Worm (Caenorhabditis elegans) whole organism, mixed stage, embryonic: ENCODE results near the gene clec-135.

Source experiments
- M03D4.4 ChIP-seq: sonication (generic microtip); optimal IDR thresholded peaks from 2 replicates; lab custom pipeline; 2017; ENCODE audit warnings: mild to moderate bottlenecking, missing genetic modification characterization, missing compliant biosample characterization
- bed-3 ChIP-seq: fragments of 200-800 bp; sonication (Bioruptor generic); optimal IDR thresholded peaks from 3 replicates; lab custom pipeline; 2018; ENCODE audit warnings: mild to moderate bottlenecking, missing genetic modification characterization, moderate library complexity, missing compliant biosample characterization
- blmp-1 ChIP-seq: fragments of 150-350 bp; optimal IDR thresholded peaks from 2 replicates; lab custom pipeline; 2014; ENCODE audit warnings: missing biosample characterization, missing genetic modification characterization
- ceh-39 ChIP-seq: fragments of 150-350 bp; optimal IDR thresholded peaks from 2 replicates; lab custom pipeline; 2014; ENCODE audit warnings: missing biosample characterization, missing genetic modification characterization
- ceh-43 ChIP-seq: fragments of 200-800 bp; sonication (Bioruptor generic); optimal IDR thresholded peaks from 2 replicates; lab custom pipeline; 2018; ENCODE audit warnings: mild to moderate bottlenecking, missing genetic modification characterization, moderate library complexity, missing compliant biosample characterization
- ceh-83 ChIP-seq: fragments of 200-800 bp; sonication (Bioruptor generic); optimal IDR thresholded peaks from 2 replicates; lab custom pipeline; 2018; ENCODE audit warnings: mild to moderate bottlenecking, missing genetic modification characterization, missing compliant biosample characterization
- ces-1 ChIP-seq: fragments of 150-350 bp; optimal IDR thresholded peaks from 2 replicates; lab custom pipeline; 2014; ENCODE audit warnings: missing biosample characterization, missing genetic modification reagents, missing genetic modification characterization
- drap-1 ChIP-seq: fragments of 200-800 bp; sonication (Bioruptor generic); optimal IDR thresholded peaks from 3 replicates; lab custom pipeline; 2018; ENCODE audit warnings: mild to moderate bottlenecking, missing genetic modification characterization, missing compliant biosample characterization
- ham-2 ChIP-seq: fragments of 200-800 bp; sonication (Bioruptor generic); optimal IDR thresholded peaks from 2 replicates; lab custom pipeline; 2018; ENCODE audit warnings: mild to moderate bottlenecking, missing genetic modification characterization, missing compliant biosample characterization
- hlh-1 ChIP-seq: fragments of 150-350 bp; optimal IDR thresholded peaks from 2 replicates; lab custom pipeline; 2014; ENCODE audit warnings: missing biosample characterization, missing genetic modification reagents, missing genetic modification characterization
- lin-13 ChIP-seq: fragments of 150-350 bp; optimal IDR thresholded peaks from 2 replicates; lab custom pipeline; 2014; ENCODE audit warnings: missing biosample characterization, missing genetic modification characterization
- lin-32 ChIP-seq: fragments of 200-800 bp; sonication (Bioruptor generic); optimal IDR thresholded peaks from 2 replicates; lab custom pipeline; 2018; ENCODE audit warnings: mild to moderate bottlenecking, missing genetic modification characterization, missing compliant biosample characterization
- lsy-2 ChIP-seq: fragments of 150-350 bp; optimal IDR thresholded peaks from 2 replicates; lab custom pipeline; 2014; ENCODE audit warnings: missing biosample characterization, missing genetic modification characterization
- mab-5 ChIP-seq: fragments of 150-350 bp; optimal IDR thresholded peaks from 2 replicates; lab custom pipeline; 2014; ENCODE audit warnings: missing biosample characterization, missing genetic modification characterization
- mls-2 ChIP-seq: sonication (generic microtip); optimal IDR thresholded peaks from 2 replicates; lab custom pipeline; 2016; ENCODE audit warnings: mild to moderate bottlenecking, missing genetic modification characterization, moderate library complexity, missing compliant biosample characterization
- nhr-12 ChIP-seq: fragments of 150-350 bp; optimal IDR thresholded peaks from 2 replicates; lab custom pipeline; 2014; ENCODE audit warnings: missing biosample characterization, missing genetic modification characterization
- nhr-237 ChIP-seq: fragments of 150-350 bp; optimal IDR thresholded peaks from 2 replicates; lab custom pipeline; 2014; ENCODE audit warnings: missing biosample characterization, missing genetic modification characterization
- nhr-76 ChIP-seq: sonication (generic microtip); optimal IDR thresholded peaks from 2 replicates; lab custom pipeline; 2017; ENCODE audit warnings: missing biosample characterization, missing genetic modification characterization
- pha-4 ChIP-seq: fragments of 150-350 bp; optimal IDR thresholded peaks from 2 replicates; lab custom pipeline; 2018; ENCODE audit warnings: missing biosample characterization, missing genetic modification reagents, missing genetic modification characterization
- snpc-4 ChIP-seq: fragments of 150-350 bp; optimal IDR thresholded peaks from 2 replicates; lab custom pipeline; 2014; ENCODE audit warnings: missing biosample characterization, missing genetic modification characterization
- sptf-1 ChIP-seq: sonication (generic microtip); optimal IDR thresholded peaks from 2 replicates; lab custom pipeline; 2017; ENCODE audit warnings: mild to moderate bottlenecking, missing genetic modification characterization, moderate library complexity, missing compliant biosample characterization
- tbx-8 ChIP-seq: fragments of 200-800 bp; sonication (Bioruptor generic); optimal IDR thresholded peaks from 2 replicates; lab custom pipeline; 2018; ENCODE audit warnings: mild to moderate bottlenecking, missing genetic modification characterization, moderate library complexity, missing compliant biosample characterization
- unc-120 ChIP-seq: sonication (generic microtip); optimal IDR thresholded peaks from 2 replicates; lab custom pipeline; 2017; ENCODE audit warnings: missing genetic modification characterization, missing compliant biosample characterization; ENCODE audit not compliant: poor library complexity, severe bottlenecking
- unc-39 ChIP-seq: fragments of 150-350 bp; optimal IDR thresholded peaks from 2 replicates; lab custom pipeline; 2014; ENCODE audit warnings: missing biosample characterization, missing genetic modification characterization
- unc-62 ChIP-seq: fragments of 150-350 bp; optimal IDR thresholded peaks from 2 replicates; lab custom pipeline; 2014; ENCODE audit warnings: missing biosample characterization, missing genetic modification reagents, missing genetic modification characterization
- zip-8 ChIP-seq: fragments of 150-350 bp; optimal IDR thresholded peaks from 2 replicates; lab custom pipeline; 2014; ENCODE audit warnings: missing biosample characterization, missing genetic modification characterization
- ztf-11 ChIP-seq: fragments of 150-350 bp; optimal IDR thresholded peaks from 2 replicates; lab custom pipeline; 2014; ENCODE audit warnings: missing biosample characterization, missing genetic modification characterization

The clec-135 gene

DNA sequence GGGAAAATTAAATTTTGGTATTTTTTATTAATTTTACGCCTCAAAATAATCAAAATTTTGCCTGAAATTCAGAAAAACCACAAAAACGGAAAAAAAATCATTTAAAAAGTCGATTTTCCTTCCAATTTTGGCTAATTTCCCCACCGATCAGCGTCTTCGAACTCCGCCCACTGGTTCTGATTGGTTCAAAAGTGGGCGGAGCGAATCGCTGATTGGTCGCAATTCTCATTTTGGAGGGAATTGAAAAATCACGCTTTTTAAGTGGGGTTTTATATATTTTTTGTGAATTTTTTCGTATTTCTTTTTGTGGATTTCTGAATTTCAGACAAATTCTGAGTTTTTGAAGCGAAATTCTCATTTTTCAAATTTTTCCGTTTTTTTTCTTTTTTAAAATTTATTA is 28.3 kb upstream of the clec-135 start:
- TF ChIP-seq drap-1 (GFP tag; lab: Kevin White, UChicago) (no peak), lin-32 (GFP tag; lab: Kevin White, UChicago) (no peak), mab-5 (tag; lab: Kevin White, UChicago) (no peak), ceh-43 (GFP tag; lab: Kevin White, UChicago) (no peak), lsy-2 (tag; lab: Kevin White, UChicago) (no peak), M03D4.4 (no peak), nhr-237 (tag; lab: Kevin White, UChicago) (no peak), ztf-11 (tag; lab: Kevin White, UChicago) (no peak), bed-3 (GFP tag; lab: Kevin White, UChicago) (no peak), mls-2 (no peak), sptf-1 (tag; lab: Kevin White, UChicago) (no peak), nhr-76 (tag; lab: Kevin White, UChicago) (no peak), ham-2 (GFP tag; lab: Kevin White, UChicago) (no peak), nhr-12 (tag; lab: Kevin White, UChicago) (no peak)

DNA sequence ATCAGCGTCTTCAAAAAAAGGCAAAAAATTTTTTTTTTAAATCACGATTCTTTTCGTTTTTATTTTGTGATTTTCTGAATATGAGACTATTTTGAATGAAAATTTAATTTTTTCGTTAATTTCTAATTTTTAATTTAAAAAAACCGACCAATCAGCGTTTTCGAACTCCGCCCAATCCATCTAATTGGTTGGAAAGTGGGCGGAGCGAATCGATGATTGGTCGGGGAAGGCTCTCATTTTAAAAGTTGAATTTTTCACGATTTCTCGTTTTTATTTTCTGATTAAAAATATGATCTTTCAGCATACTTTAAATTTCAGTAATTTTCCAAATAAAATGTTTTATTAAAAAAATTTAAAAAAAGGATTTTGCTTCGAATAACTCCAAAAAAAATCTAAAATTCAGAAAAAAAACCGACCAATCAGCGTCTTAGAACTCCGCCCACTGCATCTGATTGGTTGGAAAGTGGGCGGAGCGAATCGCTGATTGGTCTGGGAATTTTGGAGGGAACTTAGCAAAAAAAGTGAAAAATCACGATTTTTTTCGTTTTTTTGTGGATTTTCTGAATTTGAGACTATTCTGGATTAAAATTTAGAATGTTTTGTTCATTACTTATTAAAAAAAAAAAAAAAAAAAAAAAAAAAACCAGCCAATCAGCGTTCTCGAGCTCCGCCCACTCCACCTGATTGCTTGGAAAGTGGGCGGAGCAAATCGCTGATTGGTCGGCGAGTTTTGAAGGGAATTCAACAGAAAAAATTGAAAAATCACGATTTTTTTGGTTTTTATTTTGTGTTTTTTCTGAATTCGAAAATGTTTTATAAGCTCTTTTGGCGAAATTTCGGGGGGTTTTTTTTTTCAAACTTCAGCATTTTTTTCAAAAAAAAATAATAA is 26.0 kb upstream of the clec-135 start:
- TF ChIP-seq unc-39 (tag; lab: Kevin White, UChicago) (no peak), ceh-43 (GFP tag; lab: Kevin White, UChicago) (no peak), tbx-8 (GFP tag; lab: Kevin White, UChicago) (no peak), hlh-1 (tag; lab: Kevin White, UChicago) (no peak), blmp-1 (tag; lab: Kevin White, UChicago) (no peak), nhr-12 (tag; lab: Kevin White, UChicago) (no peak), lin-32 (GFP tag; lab: Kevin White, UChicago) (no peak), snpc-4 (tag; lab: Kevin White, UChicago) (no peak), unc-62 (GFP tag; lab: Kevin White, UChicago) (no peak), ceh-39 (tag; lab: Kevin White, UChicago) (no peak), ces-1 (no peak), sptf-1 (tag; lab: Kevin White, UChicago) (no peak), drap-1 (GFP tag; lab: Kevin White, UChicago) (no peak), ham-2 (GFP tag; lab: Kevin White, UChicago) (no peak), nhr-237 (tag; lab: Kevin White, UChicago) (no peak), bed-3 (GFP tag; lab: Kevin White, UChicago) (no peak), mls-2 (no peak)

DNA sequence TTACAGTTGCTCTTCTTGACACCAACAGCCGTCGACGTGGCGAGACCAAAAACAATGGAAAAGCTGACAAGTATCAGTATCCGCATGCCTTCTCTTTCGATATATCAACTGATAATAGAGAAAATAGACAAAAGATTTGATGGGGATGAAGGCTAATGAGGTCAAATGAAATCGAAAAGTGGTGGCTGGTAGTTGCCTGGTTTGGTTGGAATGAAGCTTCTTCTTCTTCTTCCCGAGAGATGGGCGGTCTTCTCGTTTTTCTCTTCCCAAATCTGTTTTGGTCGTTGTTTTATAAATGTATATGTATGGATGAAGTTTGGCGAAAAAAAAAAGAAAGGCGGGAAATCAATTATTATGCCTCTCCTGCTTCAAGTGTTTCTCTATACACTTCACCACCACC is 23.2 kb upstream of the clec-135 start, which contains the start of gene C01F1.5:
Gene C01F1.5, minus strand, starts transcription at position 103 of the 400 bp plus-strand sequence.
- TF ChIP-seq bed-3 (GFP tag; lab: Kevin White, UChicago) (no peak), ceh-83 (GFP tag; lab: Kevin White, UChicago) (no peak), blmp-1 (tag; lab: Kevin White, UChicago) (no peak), mls-2 (no peak), M03D4.4 (no peak), sptf-1 (tag; lab: Kevin White, UChicago) (no peak), zip-8 (no peak), snpc-4 (tag; lab: Kevin White, UChicago) (no peak)

DNA sequence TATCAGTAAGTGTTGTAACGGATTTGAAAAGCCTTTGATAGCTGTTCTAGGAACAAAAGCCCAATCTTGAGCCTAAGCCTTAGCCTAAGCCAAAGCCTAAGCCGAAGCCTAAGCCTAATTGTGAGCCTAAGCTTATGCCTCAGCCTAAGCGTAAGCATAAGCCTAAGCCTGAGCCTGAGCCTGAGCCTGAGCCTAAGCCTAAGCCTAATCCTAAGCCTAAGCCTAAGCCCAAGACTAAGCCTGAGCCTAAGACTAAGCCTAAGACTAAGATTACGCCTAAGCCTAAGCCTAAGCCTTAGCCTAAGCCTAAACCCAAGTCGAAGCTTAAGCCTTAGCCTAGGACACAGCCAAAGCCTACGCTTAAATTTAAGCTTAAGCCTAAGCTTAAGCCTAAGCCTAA is 19.1 kb upstream of the clec-135 start:
- TF ChIP-seq ham-2 (GFP tag; lab: Kevin White, UChicago) (peak; percentile 52), lin-32 (GFP tag; lab: Kevin White, UChicago) (no peak)
- TF ChIP-seq, all 35 proteins: peak for 1

DNA sequence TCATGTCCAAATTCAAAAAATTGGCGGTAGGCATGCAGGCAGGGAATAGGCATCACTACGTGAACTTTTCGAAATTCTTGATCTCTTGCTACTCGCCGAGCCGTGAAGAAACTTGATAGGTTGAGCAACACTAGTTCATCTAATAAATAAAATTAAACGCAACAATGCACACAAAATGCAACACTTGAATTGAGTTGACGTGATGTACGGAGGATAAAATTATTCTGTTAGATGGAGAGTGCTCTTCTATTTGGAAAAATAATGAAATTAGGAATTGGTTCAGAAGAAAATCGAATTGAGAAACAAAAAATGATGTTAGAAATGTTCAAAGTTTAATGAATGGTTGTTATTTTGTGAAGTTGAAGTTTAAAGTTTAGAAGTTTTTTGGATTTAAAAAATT is 18.3 kb upstream of the clec-135 start:
- TF ChIP-seq ces-1 (peak; percentile 71), ceh-83 (GFP tag; lab: Kevin White, UChicago) (no peak)
- TF ChIP-seq, all 35 proteins: peak for 1

DNA sequence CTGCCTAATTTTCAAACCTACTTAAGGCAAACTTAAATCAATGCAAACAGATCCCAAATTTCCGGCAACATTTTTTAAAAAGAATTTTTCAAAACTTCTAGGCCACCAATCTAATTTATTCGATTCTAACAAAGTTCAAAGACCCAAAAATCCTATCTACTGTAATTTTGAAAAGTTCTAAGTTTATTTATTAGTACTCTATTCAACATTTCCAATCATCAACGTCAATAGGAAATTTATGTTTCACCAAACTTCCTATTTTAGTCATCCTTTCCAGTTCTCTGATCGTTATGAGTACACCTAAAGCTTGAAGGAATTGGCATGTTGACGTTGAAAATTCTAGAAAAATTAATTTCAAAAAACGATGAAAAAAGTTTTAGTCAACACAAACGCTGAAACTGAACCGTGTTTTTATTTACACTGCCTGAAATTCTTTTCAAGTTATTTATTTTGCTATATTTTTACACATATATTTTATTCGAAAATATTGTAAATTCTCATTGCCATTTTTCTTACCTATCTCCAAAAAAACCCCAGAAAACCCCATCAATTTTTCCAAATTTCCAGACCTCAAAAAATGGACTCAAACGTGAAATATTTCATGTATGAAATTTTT is 17.2 kb upstream of the clec-135 start, which contains the start of gene npr-42:
Gene npr-42, plus strand, starts transcription at position 566 of the 616 bp plus-strand sequence.
- no peak for TF ChIP-seq ceh-83 (GFP tag; lab: Kevin White, UChicago)
- TF ChIP-seq sptf-1 (tag; lab: Kevin White, UChicago): no peak
- TF ChIP-seq drap-1 (GFP tag; lab: Kevin White, UChicago): no peak
- TF ChIP-seq ceh-39 (tag; lab: Kevin White, UChicago): no peak
- no peak for TF ChIP-seq nhr-12 (tag; lab: Kevin White, UChicago)
- no peak for TF ChIP-seq lsy-2 (tag; lab: Kevin White, UChicago)
- TF ChIP-seq M03D4.4: no peak
- TF ChIP-seq tbx-8 (GFP tag; lab: Kevin White, UChicago): no peak
- TF ChIP-seq lin-13: no peak
- TF ChIP-seq lin-32 (GFP tag; lab: Kevin White, UChicago): no peak
- no peak for TF ChIP-seq mls-2
- no peak for TF ChIP-seq unc-120 (tag; lab: Kevin White, UChicago)
- no peak for TF ChIP-seq pha-4 (tag; lab: Kevin White, UChicago)
